Worm (Caenorhabditis elegans) whole organism, early embryonic: ENCODE measurements around the gene srh-95.

Experiments
- B0310.2 ChIP-seq: sonication (generic microtip); optimal IDR thresholded peaks from 2 replicates; lab custom pipeline; 2016; ENCODE audit warnings: mild to moderate bottlenecking, missing genetic modification characterization, missing compliant biosample characterization
- F13C5.2 ChIP-seq: sonication (generic microtip); optimal IDR thresholded peaks from 2 replicates; lab custom pipeline; 2017; ENCODE audit warnings: mild to moderate bottlenecking, missing genetic modification characterization, inconsistent platforms, missing compliant biosample characterization
- aly-1 ChIP-seq: sonication (generic microtip); optimal IDR thresholded peaks from 2 replicates; lab custom pipeline; 2016; ENCODE audit warnings: missing genetic modification characterization, missing compliant biosample characterization
- ama-1 ChIP-seq: fragments of 150-350 bp; optimal IDR thresholded peaks from 2 replicates; lab custom pipeline; 2014
- ceh-13 ChIP-seq: fragments of 200-800 bp; sonication (Bioruptor generic); optimal IDR thresholded peaks from 2 replicates; lab custom pipeline; 2018; ENCODE audit warnings: mild to moderate bottlenecking, missing genetic modification characterization, missing compliant biosample characterization
- ceh-36 ChIP-seq: sonication (generic microtip); optimal IDR thresholded peaks from 2 replicates; lab custom pipeline; 2016; ENCODE audit warnings: missing genetic modification characterization, inconsistent platforms, missing compliant biosample characterization
- ets-7 ChIP-seq: sonication (generic microtip); optimal IDR thresholded peaks from 2 replicates; lab custom pipeline; 2016; ENCODE audit warnings: missing genotype, missing genetic modification characterization, missing compliant biosample characterization
- flt-1 ChIP-seq: fragments of 200-800 bp; sonication (Bioruptor generic); IDR thresholded peaks from 2 replicates; pipeline ENCODE4 v1.3.6; 2022; ENCODE audit warnings: missing genetic modification characterization, missing compliant biosample characterization
- hmbx-1 ChIP-seq: sonication (generic microtip); optimal IDR thresholded peaks from 2 replicates; lab custom pipeline; 2016; ENCODE audit warnings: mild to moderate bottlenecking, missing genetic modification characterization, missing compliant biosample characterization
- hmg-4 ChIP-seq: fragments of 200-800 bp; sonication (Bioruptor generic); optimal IDR thresholded peaks from 2 replicates; lab custom pipeline; 2018; ENCODE audit warnings: mild to moderate bottlenecking, missing genetic modification characterization, missing compliant biosample characterization
- hnd-1 ChIP-seq: sonication (generic microtip); optimal IDR thresholded peaks from 2 replicates; lab custom pipeline; 2016; ENCODE audit warnings: missing genetic modification characterization, missing compliant biosample characterization
- pes-1 ChIP-seq: fragments of 200-800 bp; sonication (Bioruptor generic); IDR thresholded peaks from 2 replicates; pipeline ENCODE4 v1.3.6; 2022; ENCODE audit warnings: missing genetic modification reagents, missing genetic modification characterization, missing compliant biosample characterization
- scrt-1 ChIP-seq: fragments of 200-800 bp; sonication (Bioruptor generic); IDR thresholded peaks from 2 replicates; pipeline ENCODE4 v1.3.6; 2022; ENCODE audit warnings: missing genetic modification characterization, missing compliant biosample characterization
- sea-1 ChIP-seq: fragments of 200-800 bp; sonication (Bioruptor generic); conservative IDR thresholded peaks from 2 replicates; pipeline ENCODE4 v1.3.6; 2022; ENCODE audit warnings: missing genetic modification characterization, missing compliant biosample characterization
- tbx-11 ChIP-seq: fragments of 200-800 bp; sonication (Bioruptor generic); IDR thresholded peaks from 2 replicates; pipeline ENCODE4 v1.3.6; 2022; ENCODE audit warnings: missing genetic modification characterization, missing compliant biosample characterization
- tbx-37 ChIP-seq: fragments of 200-800 bp; sonication (Bioruptor generic); conservative IDR thresholded peaks from 2 replicates; pipeline ENCODE4 v1.3.6; 2022; ENCODE audit warnings: missing genetic modification reagents, missing genetic modification characterization, missing compliant biosample characterization
- tra-4 ChIP-seq: sonication (generic microtip); optimal IDR thresholded peaks from 2 replicates; lab custom pipeline; 2017; ENCODE audit warnings: missing genetic modification characterization, missing compliant biosample characterization

srh-95 gene

ce11 chrV:16211713-16212112 is 35.0 kb upstream of the srh-95 start:
- TF ChIP-seq hnd-1 (tag; lab: Kevin White, UChicago), result no peak
- no peak for TF ChIP-seq tbx-37 (GFP tag; lab: Robert Waterston, UW)
- no peak for TF ChIP-seq scrt-1
- no peak for TF ChIP-seq tbx-11 (GFP tag; lab: Robert Waterston, UW)
- no peak for TF ChIP-seq hmg-4 (GFP tag; lab: Kevin White, UChicago)
- TF ChIP-seq sea-1 (GFP tag; lab: Robert Waterston, UW), result no peak
- TF ChIP-seq ets-7 (tag; lab: Kevin White, UChicago), result no peak
- TF ChIP-seq ceh-13, result no peak
- TF ChIP-seq B0310.2 (tag; lab: Kevin White, UChicago), result no peak
- no peak for TF ChIP-seq flt-1 (GFP tag; lab: Robert Waterston, UW)
- no peak for TF ChIP-seq ama-1 (lab: Kevin White, UChicago)
- no peak for TF ChIP-seq ceh-36 (tag; lab: Kevin White, UChicago)
- TF ChIP-seq pes-1, result no peak
- TF ChIP-seq aly-1 (tag; lab: Kevin White, UChicago), result no peak
- TF ChIP-seq F13C5.2, result no peak
- no peak for TF ChIP-seq hmbx-1 (tag; lab: Kevin White, UChicago)
- TF ChIP-seq tra-4, result no peak

ce11 chrV:16213323-16213722 is 33.4 kb upstream of the srh-95 start:
- TF ChIP-seq scrt-1 (no peak), F13C5.2 (no peak), tra-4 (no peak), tbx-37 (GFP tag; lab: Robert Waterston, UW) (no peak), ceh-36 (tag; lab: Kevin White, UChicago) (no peak), flt-1 (GFP tag; lab: Robert Waterston, UW) (no peak), B0310.2 (tag; lab: Kevin White, UChicago) (no peak), aly-1 (tag; lab: Kevin White, UChicago) (no peak), hnd-1 (tag; lab: Kevin White, UChicago) (no peak), sea-1 (GFP tag; lab: Robert Waterston, UW) (no peak), pes-1 (no peak), ama-1 (lab: Kevin White, UChicago) (no peak), hmbx-1 (tag; lab: Kevin White, UChicago) (no peak)

DNA sequence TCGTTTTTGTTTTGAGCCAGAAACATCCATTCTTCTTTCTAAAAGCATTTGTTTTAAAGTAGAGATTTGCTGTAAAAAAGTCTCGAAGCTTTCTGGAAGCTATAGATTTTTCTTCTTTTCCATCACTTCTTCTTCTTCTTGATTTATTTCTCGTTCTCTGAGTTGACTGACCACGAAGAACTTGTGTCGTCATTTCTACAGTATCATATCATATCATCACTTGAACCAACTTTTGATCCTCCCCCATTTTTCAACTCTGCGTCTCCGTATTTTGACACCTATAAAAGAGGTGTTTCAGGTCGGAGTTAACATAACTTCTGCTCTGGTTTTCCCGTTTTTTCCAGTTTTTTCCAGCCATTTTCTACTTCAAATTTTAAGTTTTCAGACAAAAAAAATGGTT is 32.2 kb upstream of the srh-95 start, which contains the start of gene F11A5.9:
Gene F11A5.9, plus strand, starts transcription at position 386 of the 400 bp plus-strand sequence.
- no peak for TF ChIP-seq aly-1 (tag; lab: Kevin White, UChicago)
- no peak for TF ChIP-seq ama-1 (lab: Kevin White, UChicago)
- TF ChIP-seq ets-7 (tag; lab: Kevin White, UChicago), result no peak
- TF ChIP-seq ceh-36 (tag; lab: Kevin White, UChicago), result no peak
- no peak for TF ChIP-seq tra-4
- TF ChIP-seq hnd-1 (tag; lab: Kevin White, UChicago), result no peak
- TF ChIP-seq scrt-1, result no peak
- no peak for TF ChIP-seq hmbx-1 (tag; lab: Kevin White, UChicago)
- no peak for TF ChIP-seq sea-1 (GFP tag; lab: Robert Waterston, UW)
- no peak for TF ChIP-seq F13C5.2
- no peak for TF ChIP-seq tbx-37 (GFP tag; lab: Robert Waterston, UW)
- TF ChIP-seq hmg-4 (GFP tag; lab: Kevin White, UChicago), result no peak
- TF ChIP-seq tbx-11 (GFP tag; lab: Robert Waterston, UW), result no peak
- no peak for TF ChIP-seq flt-1 (GFP tag; lab: Robert Waterston, UW)
- TF ChIP-seq B0310.2 (tag; lab: Kevin White, UChicago), result no peak
- TF ChIP-seq ceh-13, result no peak
- TF ChIP-seq pes-1, result no peak

DNA sequence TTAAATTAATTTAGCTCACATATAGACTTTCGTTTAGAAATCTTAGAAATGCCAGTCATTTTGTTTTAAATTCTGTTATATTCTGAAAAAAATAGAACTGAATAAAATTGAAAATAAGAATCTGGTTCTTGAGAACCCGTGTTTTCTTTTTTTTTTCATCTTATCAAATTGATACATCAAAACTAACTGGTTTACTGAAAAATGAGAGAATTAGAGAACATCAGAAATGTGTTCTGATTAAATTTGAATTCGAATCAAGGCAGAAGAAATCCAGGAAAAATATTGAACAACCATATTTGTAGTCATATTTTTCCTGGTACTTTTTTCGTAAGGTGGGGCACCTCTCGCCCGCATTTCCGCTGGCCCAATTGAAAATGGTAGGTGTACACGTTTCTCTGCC is 28.2 kb upstream of the srh-95 start, which contains the start of gene F11A5.15:
Gene F11A5.15, minus strand, starts transcription at position 101 of the 400 bp plus-strand sequence.
- TF ChIP-seq F13C5.2, result no peak

ce11 chrV:16218972-16219757 is 27.5 kb upstream of the srh-95 start, which contains the start of gene glc-1:
Gene glc-1, plus strand, starts transcription at chrV:16219634.
- no peak for TF ChIP-seq hnd-1 (tag; lab: Kevin White, UChicago)
- no peak for TF ChIP-seq ceh-13
- no peak for TF ChIP-seq sea-1 (GFP tag; lab: Robert Waterston, UW)
- no peak for TF ChIP-seq ceh-36 (tag; lab: Kevin White, UChicago)
- no peak for TF ChIP-seq F13C5.2
- no peak for TF ChIP-seq aly-1 (tag; lab: Kevin White, UChicago)
- TF ChIP-seq scrt-1, result no peak
- TF ChIP-seq ama-1 (lab: Kevin White, UChicago), result no peak
- TF ChIP-seq tbx-11 (GFP tag; lab: Robert Waterston, UW), result no peak
- TF ChIP-seq B0310.2 (tag; lab: Kevin White, UChicago), result no peak
- TF ChIP-seq hmbx-1 (tag; lab: Kevin White, UChicago), result no peak
- TF ChIP-seq flt-1 (GFP tag; lab: Robert Waterston, UW), result no peak
- no peak for TF ChIP-seq tra-4

- TF ChIP-seq B0310.2 (tag; lab: Kevin White, UChicago), result no peak
- no peak for TF ChIP-seq pes-1
- TF ChIP-seq hmbx-1 (tag; lab: Kevin White, UChicago), result no peak
- TF ChIP-seq flt-1 (GFP tag; lab: Robert Waterston, UW), result no peak
- no peak for TF ChIP-seq aly-1 (tag; lab: Kevin White, UChicago)
- no peak for TF ChIP-seq hnd-1 (tag; lab: Kevin White, UChicago)
Measured at ce11 chrV:16220020-16220419, 26.7 kb upstream of the srh-95 start.

DNA sequence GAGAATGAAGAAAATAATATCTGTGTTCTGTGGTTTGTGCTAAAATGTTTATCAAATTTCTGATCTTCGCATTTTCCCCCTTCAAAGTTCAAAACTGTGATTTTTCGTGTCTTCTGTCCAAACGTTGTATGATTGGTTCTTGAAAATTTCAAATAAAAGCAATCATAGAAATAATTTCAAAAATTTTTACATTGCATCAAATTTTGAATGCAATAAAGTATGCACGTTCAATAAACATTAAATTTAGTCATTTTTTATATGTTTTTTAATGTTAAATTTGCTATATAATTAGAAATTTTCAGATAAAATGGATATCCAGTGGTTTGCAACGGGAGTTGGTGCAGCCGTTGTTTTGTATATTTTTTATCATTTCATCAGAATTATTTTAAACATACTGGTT is 22.7 kb upstream of the srh-95 start, which contains the start of gene stdh-2:
Gene stdh-2, plus strand, starts transcription at position 301 of the 400 bp plus-strand sequence.
- TF ChIP-seq scrt-1 (no peak), aly-1 (tag; lab: Kevin White, UChicago) (no peak), ceh-13 (no peak), sea-1 (GFP tag; lab: Robert Waterston, UW) (no peak), hnd-1 (tag; lab: Kevin White, UChicago) (no peak), tbx-11 (GFP tag; lab: Robert Waterston, UW) (no peak), ceh-36 (tag; lab: Kevin White, UChicago) (no peak), pes-1 (no peak), hmg-4 (GFP tag; lab: Kevin White, UChicago) (no peak), B0310.2 (tag; lab: Kevin White, UChicago) (no peak), ets-7 (tag; lab: Kevin White, UChicago) (no peak), hmbx-1 (tag; lab: Kevin White, UChicago) (no peak), F13C5.2 (no peak), flt-1 (GFP tag; lab: Robert Waterston, UW) (no peak), ama-1 (lab: Kevin White, UChicago) (no peak)
